Fruit fly (Drosophila melanogaster) whole organism, adult: ENCODE measurements around the gene beta-PheRS.

Experiments
- CG1620 ChIP-seq: fragments of 200-800 bp; sonication (Bioruptor generic); optimal IDR thresholded peaks from 2 replicates; lab custom pipeline; 2016; ENCODE audit warnings: missing biosample characterization, missing genetic modification characterization
- CG33017 ChIP-seq: fragments of 200-800 bp; sonication (Bioruptor generic); optimal IDR thresholded peaks from 2 replicates; lab custom pipeline; 2018; ENCODE audit warnings: missing biosample characterization, mild to moderate bottlenecking, missing genetic modification characterization, moderate library complexity
- CG5204 ChIP-seq: fragments of 200-800 bp; sonication (Bioruptor generic); optimal IDR thresholded peaks from 2 replicates; lab custom pipeline; 2016; ENCODE audit warnings: missing biosample characterization, missing genetic modification characterization
- CG7045 ChIP-seq: fragments of 200-800 bp; sonication (Bioruptor generic); optimal IDR thresholded peaks from 2 replicates; lab custom pipeline; 2017; ENCODE audit warnings: missing biosample characterization, mild to moderate bottlenecking, missing genetic modification characterization
- Clk ChIP-seq: fragments of 200-800 bp; sonication (Bioruptor generic); optimal IDR thresholded peaks from 2 replicates; lab custom pipeline; 2017; ENCODE audit warnings: missing biosample characterization, missing genetic modification characterization
- Crg-1 ChIP-seq: fragments of 200-800 bp; sonication (Bioruptor generic); optimal IDR thresholded peaks from 2 replicates; lab custom pipeline; 2016; ENCODE audit warnings: missing biosample characterization, missing genetic modification characterization
- Mnt ChIP-seq: fragments of 200-800 bp; sonication (Bioruptor generic); optimal IDR thresholded peaks from 2 replicates; lab custom pipeline; 2016; ENCODE audit warnings: missing biosample characterization, mild to moderate bottlenecking, missing genetic modification characterization
- cic ChIP-seq: fragments of 200-800 bp; sonication (Bioruptor generic); optimal IDR thresholded peaks from 2 replicates; lab custom pipeline; 2017; ENCODE audit warnings: missing biosample characterization, mild to moderate bottlenecking, missing genetic modification characterization, moderate library complexity
- kay ChIP-seq: fragments of 200-800 bp; sonication (Bioruptor generic); peaks from one replicate; lab custom pipeline; 2016; ENCODE audit warnings: missing biosample characterization, missing genetic modification characterization, borderline replicate concordance
- ovo ChIP-seq: fragments of 200-800 bp; sonication (Bioruptor generic); optimal IDR thresholded peaks from 2 replicates; lab custom pipeline; 2016; ENCODE audit warnings: missing biosample characterization, missing genetic modification characterization
- pad ChIP-seq: fragments of 200-800 bp; sonication (Bioruptor generic); optimal IDR thresholded peaks from 3 replicates; lab custom pipeline; 2017; ENCODE audit warnings: missing biosample characterization, missing genetic modification characterization, mild to moderate bottlenecking, moderate library complexity, missing genetic modification reagents
- tj ChIP-seq: fragments of 200-800 bp; sonication (Bioruptor generic); optimal IDR thresholded peaks from 3 replicates; lab custom pipeline; 2017; ENCODE audit warnings: missing biosample characterization, mild to moderate bottlenecking, missing genetic modification characterization, moderate library complexity
- toe ChIP-seq: fragments of 200-800 bp; sonication (Bioruptor generic); optimal IDR thresholded peaks from 2 replicates; lab custom pipeline; 2016; ENCODE audit warnings: missing biosample characterization, missing genetic modification characterization

dm6 chr3R:24296913-24297312, 44.4 kb upstream of the beta-PheRS start:
- peak; percentile 89 for TF ChIP-seq kay (GFP tag; lab: Kevin White, UChicago)
- no peak for TF ChIP-seq Crg-1 (GFP tag; lab: Kevin White, UChicago)
- TF ChIP-seq cic (GFP tag; lab: Kevin White, UChicago), result peak; percentile 64
- no peak for TF ChIP-seq Mnt (GFP tag; lab: Kevin White, UChicago)
- no peak for TF ChIP-seq pad (GFP tag; lab: Kevin White, UChicago)
- no peak for TF ChIP-seq CG5204
- TF ChIP-seq Clk (GFP tag; lab: Kevin White, UChicago), result no peak
- TF ChIP-seq CG7045, result no peak
- TF ChIP-seq tj (GFP tag; lab: Kevin White, UChicago), result no peak
- TF ChIP-seq ovo (GFP tag; lab: Kevin White, UChicago), result no peak
- TF ChIP-seq toe (GFP tag; lab: Kevin White, UChicago), result no peak
- TF ChIP-seq CG33017 (tag; lab: Kevin White, UChicago), result no peak
- TF ChIP-seq CG1620 (GFP tag; lab: Kevin White, UChicago), result no peak
